Fruit fly (Drosophila melanogaster): ENCODE results near the gene scny.

DNA sequence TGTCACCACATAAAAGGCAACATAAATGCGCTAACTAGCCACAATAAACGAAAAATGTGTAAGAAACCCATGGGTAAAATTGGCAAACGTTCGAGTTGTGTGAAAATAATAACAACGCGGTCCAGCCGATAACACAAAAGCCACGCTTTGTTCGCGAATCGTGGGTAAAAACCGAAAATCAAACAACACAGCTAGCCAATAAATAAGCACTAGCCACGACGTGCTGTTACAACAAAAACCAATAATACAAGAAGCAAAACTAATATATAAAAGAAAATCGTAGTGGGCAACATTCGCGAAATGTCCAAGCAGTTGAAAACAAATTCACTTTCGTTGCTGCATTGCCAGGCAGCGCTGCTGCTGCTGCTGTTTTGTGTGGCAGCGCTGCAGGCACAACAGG is 33.9 kb downstream of the scny start, which contains the start of gene CG42272:
- TF ChIP-seq Smox (GFP tag; optimal IDR thresholded peaks at IDR 0.05) (no peak), Sox14 (GFP tag; optimal IDR thresholded peaks at IDR 0.05) (no peak), CG15336 (GFP tag; IDR thresholded peaks at IDR 0.05) (no peak), Ets96B (tag; optimal IDR thresholded peaks at IDR 0.05) (no peak), dsx (GFP tag; optimal IDR thresholded peaks at IDR 0.05; ENCODE audit: poor library complexity, severe bottlenecking) (no peak)

All from whole organism, prepupa.